Worm (Caenorhabditis elegans): Measurements from ENCODE around the gene srh-44.

ce11 chrII:11514775-11515174, at the start of gene srh-44:
- TF ChIP-seq ama-1 (optimal IDR thresholded peaks at IDR 0.05) (no peak), pqm-1 (tag; optimal IDR thresholded peaks at IDR 0.05) (no peak), nhr-76 (tag; optimal IDR thresholded peaks at IDR 0.05) (no peak), daf-12 (tag; optimal IDR thresholded peaks at IDR 0.05) (no peak), nhr-77 (tag; optimal IDR thresholded peaks at IDR 0.05) (no peak), nhr-237 (tag; optimal IDR thresholded peaks at IDR 0.05) (no peak), elt-1 (tag; optimal IDR thresholded peaks at IDR 0.05) (no peak)

Measured in whole organism, L3 larva.